Fruit fly (Drosophila melanogaster): ENCODE measurements around the gene Atg17.
A peak's percentile ranks its signal among the peaks of the same experiment; 100 is the strongest.

Atg17 gene

DNA sequence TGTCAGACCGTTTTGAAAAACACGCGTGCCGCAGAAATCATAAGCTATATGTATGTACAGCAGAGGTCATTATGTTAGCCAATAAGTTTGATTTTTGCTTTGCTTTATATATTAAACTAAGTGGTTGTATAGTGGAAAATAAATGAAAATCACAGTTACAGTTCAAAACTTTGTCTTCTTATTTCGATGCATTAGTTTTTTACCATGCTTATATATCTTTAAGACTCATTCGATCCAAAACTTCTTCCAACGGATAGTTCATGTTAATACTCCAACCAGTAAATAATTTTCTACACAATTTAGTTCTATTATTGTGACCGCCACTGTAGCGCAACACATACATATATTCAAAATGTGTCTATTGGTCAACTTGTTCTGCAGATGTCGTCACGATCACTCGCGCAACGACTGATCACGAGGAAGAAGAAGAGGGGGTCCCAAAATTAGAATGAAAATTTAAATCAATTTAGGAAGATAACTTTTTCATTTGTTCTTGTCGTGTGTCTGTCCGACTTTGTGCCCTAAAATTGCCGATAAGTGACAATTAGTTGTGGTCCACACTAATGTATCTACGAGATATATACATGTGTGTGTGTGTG is 36.1 kb downstream of the Atg17 start (continued):
- TF ChIP-seq CG6808 (GFP tag; optimal IDR thresholded peaks at IDR 0.05), result peak; percentile 41
- TF ChIP-seq CG8632 (GFP tag; optimal IDR thresholded peaks at IDR 0.05), result peak; percentile 18
- TF ChIP-seq Eip78C (GFP tag), result peak; percentile 88
- peak; percentile 44 for TF ChIP-seq CG3919 (GFP tag; optimal IDR thresholded peaks at IDR 0.05)
- TF ChIP-seq CG32006 (GFP tag; optimal IDR thresholded peaks at IDR 0.05), result peak; percentile 80
- no peak for TF ChIP-seq Blimp-1 (GFP tag; optimal IDR thresholded peaks at IDR 0.05)
- peak; percentile 60 for TF ChIP-seq svp (GFP tag)

DNA sequence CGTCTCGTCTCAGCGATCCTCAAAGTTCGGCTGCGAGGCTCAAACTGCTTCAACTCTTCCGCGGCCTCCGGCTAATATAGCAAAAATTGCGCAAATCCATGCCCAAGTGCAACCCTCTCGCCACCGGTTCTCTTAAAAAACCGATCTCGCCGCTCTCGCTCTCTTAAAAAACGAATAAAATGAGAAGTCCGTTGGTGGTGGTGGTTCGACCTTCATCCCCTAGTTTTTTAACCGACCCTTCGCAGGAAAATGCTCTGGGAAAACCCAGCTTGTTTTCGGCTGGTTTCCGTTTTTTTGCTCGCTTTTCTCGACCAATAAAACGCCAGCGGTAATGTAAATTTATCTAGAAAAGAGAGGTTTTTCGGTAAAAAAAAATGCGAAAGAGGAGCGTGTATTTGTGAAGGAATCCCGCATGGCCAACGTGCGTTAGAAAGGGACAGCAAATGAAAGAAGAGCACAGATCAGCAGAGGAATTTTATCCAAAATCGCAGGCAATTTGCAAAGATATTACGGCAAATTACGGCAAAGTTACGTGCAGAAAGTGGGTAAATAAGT is 47.3 kb downstream of the Atg17 start, which contains the start of gene cas:
cas (minus strand) TSS at position 51 of the 555 bp plus-strand sequence.
- TF ChIP-seq eg (GFP tag; IDR thresholded peaks at IDR 0.05), result no peak
- TF ChIP-seq CG8632 (GFP tag; optimal IDR thresholded peaks at IDR 0.05), result no peak
- no peak for TF ChIP-seq fd85E (GFP tag; optimal IDR thresholded peaks at IDR 0.05)
- TF ChIP-seq Smox (GFP tag; optimal IDR thresholded peaks at IDR 0.05), result no peak
- no peak for TF ChIP-seq dac (GFP tag; optimal IDR thresholded peaks at IDR 0.05)
- TF ChIP-seq salr (GFP tag; optimal IDR thresholded peaks at IDR 0.05), result no peak
- TF ChIP-seq CG15336 (GFP tag; IDR thresholded peaks at IDR 0.05), result no peak
- no peak for TF ChIP-seq dsx (GFP tag; optimal IDR thresholded peaks at IDR 0.05; ENCODE audit: poor library complexity, severe bottlenecking)
- TF ChIP-seq vri (GFP tag; optimal IDR thresholded peaks at IDR 0.05), result no peak

DNA sequence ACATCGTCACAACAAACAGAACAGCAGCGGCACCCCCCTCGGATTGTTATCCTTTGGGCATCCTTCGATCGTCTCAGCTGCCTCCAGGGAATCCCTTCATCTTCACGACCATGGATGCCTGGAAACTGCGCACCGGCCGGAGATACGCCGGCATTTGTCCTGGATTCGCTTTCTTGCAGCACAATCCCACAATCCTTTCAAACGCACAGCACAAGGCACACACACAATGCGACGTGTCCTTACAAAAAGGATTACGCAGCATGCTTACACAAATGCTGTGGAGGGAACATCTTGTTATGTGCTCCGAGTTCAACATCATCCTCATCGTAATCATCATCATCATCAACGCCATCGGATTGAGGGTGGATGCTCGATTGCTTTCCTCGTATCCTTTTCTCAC is 53.6 kb downstream of the Atg17 start:
- no peak for TF ChIP-seq CG1621 (tag; optimal IDR thresholded peaks at IDR 0.05)
- no peak for TF ChIP-seq eg (GFP tag; IDR thresholded peaks at IDR 0.05)
- no peak for TF ChIP-seq CG11762 (GFP tag; optimal IDR thresholded peaks at IDR 0.05; ENCODE audit: insufficient read depth)
- no peak for TF ChIP-seq CG15336 (GFP tag; IDR thresholded peaks at IDR 0.05)
- TF ChIP-seq Ets21C (GFP tag; optimal IDR thresholded peaks at IDR 0.05), result no peak
- no peak for TF ChIP-seq Gug (GFP tag; IDR thresholded peaks at IDR 0.05)
- TF ChIP-seq ss (GFP tag; optimal IDR thresholded peaks at IDR 0.05), result no peak
- TF ChIP-seq CG11902 (GFP tag; optimal IDR thresholded peaks at IDR 0.05), result no peak
- TF ChIP-seq Hr38 (GFP tag; optimal IDR thresholded peaks at IDR 0.05), result no peak
- no peak for TF ChIP-seq Lpt (GFP tag; optimal IDR thresholded peaks at IDR 0.05)
- no peak for TF ChIP-seq CG6792 (GFP tag; optimal IDR thresholded peaks at IDR 0.05)

DNA sequence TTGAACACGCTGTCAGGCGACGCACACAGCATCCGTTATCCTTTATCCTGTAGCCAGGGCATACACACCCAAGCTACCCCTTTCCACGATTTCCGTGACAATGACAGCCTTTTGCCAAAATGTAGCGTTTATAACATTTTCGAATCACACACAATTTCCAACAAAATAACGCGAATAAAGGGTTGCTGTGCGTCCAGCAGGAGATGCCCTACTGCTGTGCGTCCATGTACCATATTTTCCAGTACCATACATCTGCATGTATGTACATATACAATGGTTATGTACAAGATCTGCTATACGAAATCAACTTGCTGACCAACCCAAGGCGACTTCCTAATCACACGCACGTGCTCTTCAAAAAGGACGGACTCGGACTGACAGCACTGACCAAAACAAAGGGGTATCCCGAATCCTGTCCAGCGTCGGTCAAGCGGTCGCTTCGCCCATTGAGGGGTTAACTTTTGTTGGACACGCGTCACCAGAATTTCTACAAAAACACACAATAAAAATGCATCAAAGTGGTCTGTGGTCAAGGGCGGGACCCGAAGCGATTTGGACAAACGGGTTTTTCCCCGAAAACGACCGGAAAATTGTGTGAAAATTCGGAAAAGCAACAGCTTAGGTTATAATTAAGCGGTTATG is 58.3 kb downstream of the Atg17 start:
- TF ChIP-seq Sox102F (GFP tag; optimal IDR thresholded peaks at IDR 0.05) (no peak), CG7368 (GFP tag; optimal IDR thresholded peaks at IDR 0.05) (no peak), CG8119 (GFP tag; IDR thresholded peaks at IDR 0.05) (no peak), fd85E (GFP tag; optimal IDR thresholded peaks at IDR 0.05) (no peak), net (GFP tag; optimal IDR thresholded peaks at IDR 0.05) (no peak), eg (GFP tag; IDR thresholded peaks at IDR 0.05) (no peak), Hr39 (GFP tag; optimal IDR thresholded peaks at IDR 0.05) (no peak), ss (GFP tag; optimal IDR thresholded peaks at IDR 0.05) (no peak), CG3919 (GFP tag; optimal IDR thresholded peaks at IDR 0.05) (no peak), CG32006 (GFP tag; optimal IDR thresholded peaks at IDR 0.05) (no peak), CG6808 (GFP tag; optimal IDR thresholded peaks at IDR 0.05) (no peak), Sox15 (GFP tag; optimal IDR thresholded peaks at IDR 0.05) (no peak), Gug (GFP tag; IDR thresholded peaks at IDR 0.05) (no peak), Sox14 (GFP tag; optimal IDR thresholded peaks at IDR 0.05) (no peak), vri (GFP tag; optimal IDR thresholded peaks at IDR 0.05) (no peak), CG10669 (GFP tag; optimal IDR thresholded peaks at IDR 0.05) (no peak), salr (GFP tag; optimal IDR thresholded peaks at IDR 0.05) (no peak), CG10631 (GFP tag; optimal IDR thresholded peaks at IDR 0.05) (no peak)
